Worm (Caenorhabditis elegans): Measurements from ENCODE around the gene sra-4.

The sra-4 gene

ce11 chrII:9576707-9577106 lies 34.0 kb upstream of the sra-4 start:
- TF ChIP-seq tbx-8 (GFP tag; optimal IDR thresholded peaks at IDR 0.05) (no peak), sem-2 (GFP tag; optimal IDR thresholded peaks at IDR 0.05) (no peak), sptf-1 (tag; optimal IDR thresholded peaks at IDR 0.05) (no peak), cnd-1 (tag; optimal IDR thresholded peaks at IDR 0.05) (no peak), lin-32 (GFP tag; optimal IDR thresholded peaks at IDR 0.05) (no peak), mab-5 (tag; optimal IDR thresholded peaks at IDR 0.05) (no peak), nhr-2 (tag; optimal IDR thresholded peaks at IDR 0.05) (no peak), bed-3 (GFP tag; optimal IDR thresholded peaks at IDR 0.05) (no peak), drap-1 (GFP tag; optimal IDR thresholded peaks at IDR 0.05) (no peak), unc-62 (GFP tag; optimal IDR thresholded peaks at IDR 0.05) (no peak), snpc-4 (tag; optimal IDR thresholded peaks at IDR 0.05) (no peak), mep-1 (tag; optimal IDR thresholded peaks at IDR 0.05) (no peak), elt-1 (tag; optimal IDR thresholded peaks at IDR 0.05; ENCODE audit: borderline replicate concordance, insufficient read depth) (no peak), M03D4.4 (tag; optimal IDR thresholded peaks at IDR 0.05) (no peak), zip-8 (tag; optimal IDR thresholded peaks at IDR 0.05) (no peak), hlh-1 (tag; optimal IDR thresholded peaks at IDR 0.05) (no peak), ham-2 (GFP tag; optimal IDR thresholded peaks at IDR 0.05) (no peak), ceh-43 (GFP tag; optimal IDR thresholded peaks at IDR 0.05) (no peak)

- TF ChIP-seq ztf-11 (tag; optimal IDR thresholded peaks at IDR 0.05), result no peak
These were observed 33.0 kb upstream of the sra-4 start, which contains the start of gene exc-7 for ce11 chrII:9575670-9576069. TSS of gene exc-7 (plus strand) at chrII:9575970.

ce11 chrII:9574406-9574805 lies 31.7 kb upstream of the sra-4 start:
- no peak for TF ChIP-seq blmp-1 (tag; optimal IDR thresholded peaks at IDR 0.05)
- TF ChIP-seq unc-62 (GFP tag; optimal IDR thresholded peaks at IDR 0.05), result no peak
- no peak for TF ChIP-seq zip-8 (tag; optimal IDR thresholded peaks at IDR 0.05)
- TF ChIP-seq drap-1 (GFP tag; optimal IDR thresholded peaks at IDR 0.05), result peak; percentile 13
- TF ChIP-seq nhr-28 (tag; optimal IDR thresholded peaks at IDR 0.05), result no peak
- TF ChIP-seq M03D4.4 (tag; optimal IDR thresholded peaks at IDR 0.05), result no peak
- no peak for TF ChIP-seq pha-4 (tag; optimal IDR thresholded peaks at IDR 0.05)
- TF ChIP-seq nhr-237 (tag; optimal IDR thresholded peaks at IDR 0.05), result no peak
- TF ChIP-seq nhr-12 (tag; optimal IDR thresholded peaks at IDR 0.05), result no peak
- TF ChIP-seq hlh-1 (tag; optimal IDR thresholded peaks at IDR 0.05), result no peak
- peak; percentile 59 for TF ChIP-seq mls-2 (tag; optimal IDR thresholded peaks at IDR 0.05)
- no peak for TF ChIP-seq sem-2 (GFP tag; optimal IDR thresholded peaks at IDR 0.05)
- TF ChIP-seq elt-3 (tag; optimal IDR thresholded peaks at IDR 0.05), result no peak
- TF ChIP-seq ztf-11 (tag; optimal IDR thresholded peaks at IDR 0.05), result no peak
- no peak for TF ChIP-seq nhr-2 (tag; optimal IDR thresholded peaks at IDR 0.05)
- no peak for TF ChIP-seq unc-120 (tag; optimal IDR thresholded peaks at IDR 0.05; ENCODE audit: poor library complexity, severe bottlenecking)
- TF ChIP-seq unc-39 (tag; optimal IDR thresholded peaks at IDR 0.05), result no peak
- no peak for TF ChIP-seq ces-1 (GFP tag; optimal IDR thresholded peaks at IDR 0.05)
- no peak for TF ChIP-seq nhr-76 (tag; optimal IDR thresholded peaks at IDR 0.05)
- no peak for TF ChIP-seq mep-1 (tag; optimal IDR thresholded peaks at IDR 0.05)
- TF ChIP-seq elt-1 (tag; optimal IDR thresholded peaks at IDR 0.05; ENCODE audit: borderline replicate concordance, insufficient read depth), result no peak
- TF ChIP-seq sptf-1 (tag; optimal IDR thresholded peaks at IDR 0.05), result peak; percentile 69
- no peak for TF ChIP-seq snpc-4 (tag; optimal IDR thresholded peaks at IDR 0.05)
- TF ChIP-seq bed-3 (GFP tag; optimal IDR thresholded peaks at IDR 0.05), result no peak
- no peak for TF ChIP-seq lin-32 (GFP tag; optimal IDR thresholded peaks at IDR 0.05)
- peak; percentile 77 for TF ChIP-seq ceh-43 (GFP tag; optimal IDR thresholded peaks at IDR 0.05)
- TF ChIP-seq lsy-2 (tag; optimal IDR thresholded peaks at IDR 0.05), result no peak
- no peak for TF ChIP-seq mab-5 (tag; optimal IDR thresholded peaks at IDR 0.05)
- TF ChIP-seq cnd-1 (tag; optimal IDR thresholded peaks at IDR 0.05), result no peak
- TF ChIP-seq ceh-83 (GFP tag; optimal IDR thresholded peaks at IDR 0.05), result no peak
- TF ChIP-seq lin-13 (tag; optimal IDR thresholded peaks at IDR 0.05), result no peak
- no peak for TF ChIP-seq ceh-39 (tag; optimal IDR thresholded peaks at IDR 0.05)
- TF ChIP-seq ham-2 (GFP tag; optimal IDR thresholded peaks at IDR 0.05), result peak; percentile 12
- TF ChIP-seq flh-1 (GFP tag; optimal IDR thresholded peaks at IDR 0.05), result no peak
- TF ChIP-seq tbx-8 (GFP tag; optimal IDR thresholded peaks at IDR 0.05), result no peak

ce11 chrII:9573412-9573811 lies 30.7 kb upstream of the sra-4 start:
- TF ChIP-seq unc-39 (tag; optimal IDR thresholded peaks at IDR 0.05), result no peak
- TF ChIP-seq blmp-1 (tag; optimal IDR thresholded peaks at IDR 0.05), result peak; percentile 22

All from whole organism, mixed stage, embryonic.